Worm (Caenorhabditis elegans) whole organism, young adult: Measurements from ENCODE around the gene srz-83.
A peak's percentile ranks its signal among the peaks of the same experiment; 100 is the strongest.

Experiments
- B0019.2 ChIP-seq: fragments of 200-800 bp; sonication (Bioruptor generic); conservative IDR thresholded peaks from 2 replicates; pipeline ENCODE4 v1.3.6; 2022; ENCODE audit warnings: missing genetic modification reagents, missing genetic modification characterization, missing compliant biosample characterization
- B0261.1 ChIP-seq: sonication (generic microtip); optimal IDR thresholded peaks from 2 replicates; lab custom pipeline; 2016; ENCODE audit warnings: mild to moderate bottlenecking, missing genetic modification characterization, moderate library complexity, missing compliant biosample characterization
- F37B4.10 ChIP-seq: fragments of 200-800 bp; sonication (Bioruptor generic); IDR thresholded peaks from 2 replicates; pipeline ENCODE4 v1.3.6; 2022; ENCODE audit warnings: missing genetic modification characterization, missing compliant biosample characterization
- F57C9.4 ChIP-seq: sonication (generic microtip); optimal IDR thresholded peaks from 2 replicates; lab custom pipeline; 2017; ENCODE audit warnings: mild to moderate bottlenecking, missing genetic modification characterization, missing compliant biosample characterization
- K11D2.4 ChIP-seq: fragments of 200-800 bp; sonication (Bioruptor generic); IDR thresholded peaks from 2 replicates; pipeline ENCODE4 v1.3.6; 2022; ENCODE audit warnings: missing genetic modification reagents, missing genetic modification characterization, missing compliant biosample characterization
- T26A5.8 ChIP-seq: sonication (generic microtip); optimal IDR thresholded peaks from 2 replicates; lab custom pipeline; 2016; ENCODE audit warnings: missing genetic modification characterization, missing compliant biosample characterization
- Y53G8AR.9 ChIP-seq: fragments of 200-800 bp; sonication (Bioruptor generic); conservative IDR thresholded peaks from 2 replicates; pipeline ENCODE4 v1.3.6; 2022; ENCODE audit warnings: missing genetic modification reagents, missing genetic modification characterization, missing compliant biosample characterization
- Y56A3A.18 ChIP-seq: fragments of 200-800 bp; sonication (Bioruptor generic); IDR thresholded peaks from 2 replicates; pipeline ENCODE4 v1.3.6; 2022; ENCODE audit warnings: missing genetic modification reagents, missing genetic modification characterization, missing compliant biosample characterization
- Y79H2A.3 ChIP-seq: fragments of 200-800 bp; sonication (Bioruptor generic); conservative IDR thresholded peaks from 2 replicates; pipeline ENCODE4 v1.3.6; 2022; ENCODE audit warnings: missing genetic modification reagents, missing genetic modification characterization, missing compliant biosample characterization
- ama-1 ChIP-seq, 3 experiments: fragments of 150-350 bp in 1 of 3; sonication (generic microtip) in 2 of 3; optimal IDR thresholded peaks; 2 replicates each; lab custom pipeline; 2014 to 2018; ENCODE audit warnings: missing biosample characterization in 2 of 3, missing genetic modification characterization in 2 of 3, missing genetic modification reagents in 2 of 3
- attf-5 ChIP-seq: fragments of 200-800 bp; sonication (Bioruptor generic); optimal IDR thresholded peaks from 2 replicates; lab custom pipeline; 2018; ENCODE audit warnings: mild to moderate bottlenecking, missing genetic modification characterization, missing compliant biosample characterization
- ccch-3 ChIP-seq: fragments of 200-800 bp; sonication (Bioruptor generic); optimal IDR thresholded peaks from 2 replicates; lab custom pipeline; 2018; ENCODE audit warnings: mild to moderate bottlenecking, missing genetic modification characterization, missing compliant biosample characterization
- cebp-1 ChIP-seq, 2 experiments: fragments of 200-800 bp in 1 of 2; sonication (Bioruptor generic) in 1 of 2; sonication (generic microtip) in 1 of 2; IDR thresholded peaks in 1 of 2; optimal IDR thresholded peaks in 1 of 2; 2 replicates each; pipeline versions ENCODE4 v1.3.6 to Lab custom; 2017 to 2022; ENCODE audit warnings: missing compliant biosample characterization in 2 of 2, missing genetic modification characterization in 2 of 2, mild to moderate bottlenecking in 1 of 2, missing genetic modification reagents in 1 of 2, moderate library complexity in 1 of 2
- cebp-2 ChIP-seq: fragments of 200-800 bp; sonication (Bioruptor generic); IDR thresholded peaks from 2 replicates; pipeline ENCODE4 v1.3.6; 2022; ENCODE audit warnings: missing genetic modification characterization, missing compliant biosample characterization
- ceh-58 ChIP-seq: fragments of 200-800 bp; sonication (Bioruptor generic); IDR thresholded peaks from 2 replicates; pipeline ENCODE4 v1.3.6; 2022; ENCODE audit warnings: missing genetic modification characterization, missing compliant biosample characterization
- ceh-79 ChIP-seq: sonication (generic microtip); optimal IDR thresholded peaks from 2 replicates; lab custom pipeline; 2017; ENCODE audit warnings: mild to moderate bottlenecking, missing genetic modification characterization, missing compliant biosample characterization
- dpff-1 ChIP-seq: sonication (generic microtip); optimal IDR thresholded peaks from 2 replicates; lab custom pipeline; 2017; ENCODE audit warnings: mild to moderate bottlenecking, missing genetic modification characterization, missing compliant biosample characterization
- fkh-3 ChIP-seq: sonication (generic microtip); optimal IDR thresholded peaks from 2 replicates; lab custom pipeline; 2016; ENCODE audit warnings: mild to moderate bottlenecking, missing genetic modification characterization, missing compliant biosample characterization
- hlh-26 ChIP-seq: fragments of 200-800 bp; sonication (Bioruptor generic); conservative IDR thresholded peaks from 2 replicates; pipeline ENCODE4 v1.3.6; 2022; ENCODE audit warnings: missing genetic modification reagents, missing genetic modification characterization, missing compliant biosample characterization
- hmg-1.2 ChIP-seq: fragments of 200-800 bp; sonication (Bioruptor generic); IDR thresholded peaks from 2 replicates; pipeline ENCODE4 v1.3.6; 2022; ENCODE audit warnings: missing genetic modification reagents, missing genetic modification characterization, missing compliant biosample characterization
- hsf-1 ChIP-seq: fragments of 200-800 bp; sonication (Bioruptor generic); IDR thresholded peaks from 2 replicates; pipeline ENCODE4 v1.3.6; 2022; ENCODE audit warnings: missing genetic modification reagents, missing genetic modification characterization, missing compliant biosample characterization
- lsl-1 ChIP-seq: fragments of 200-800 bp; sonication (Bioruptor generic); optimal IDR thresholded peaks from 2 replicates; lab custom pipeline; 2018; ENCODE audit warnings: mild to moderate bottlenecking, missing genetic modification characterization, moderate library complexity, missing compliant biosample characterization
- madf-3 ChIP-seq: fragments of 200-800 bp; sonication (Bioruptor generic); IDR thresholded peaks from 2 replicates; pipeline ENCODE4 v1.3.6; 2022; ENCODE audit warnings: missing genetic modification reagents, missing genetic modification characterization, missing compliant biosample characterization
- madf-8 ChIP-seq: fragments of 200-800 bp; sonication (Bioruptor generic); conservative IDR thresholded peaks from 2 replicates; pipeline ENCODE4 v1.3.6; 2022; ENCODE audit warnings: missing genetic modification reagents, missing genetic modification characterization, missing compliant biosample characterization
- mel-28 ChIP-seq: sonication (generic microtip); optimal IDR thresholded peaks from 2 replicates; lab custom pipeline; 2016; ENCODE audit warnings: borderline replicate concordance, mild to moderate bottlenecking, missing genetic modification characterization, missing compliant biosample characterization
- mxl-1 ChIP-seq: sonication (generic microtip); optimal IDR thresholded peaks from 2 replicates; lab custom pipeline; 2016; ENCODE audit warnings: missing genetic modification characterization, missing compliant biosample characterization
- nhr-90 ChIP-seq: sonication (generic microtip); optimal IDR thresholded peaks from 2 replicates; lab custom pipeline; 2016; ENCODE audit warnings: missing genotype, mild to moderate bottlenecking, missing genetic modification characterization, missing compliant biosample characterization
- snpc-3.4 ChIP-seq: sonication (generic microtip); optimal IDR thresholded peaks from 2 replicates; lab custom pipeline; 2017; ENCODE audit warnings: missing genetic modification characterization, mild to moderate bottlenecking, missing compliant biosample characterization, antibody characterized with exemption, moderate library complexity, missing genotype, missing genetic modification reagents
- unc-130 ChIP-seq: sonication (generic microtip); optimal IDR thresholded peaks from 2 replicates; lab custom pipeline; 2016; ENCODE audit warnings: missing genetic modification reagents, missing genetic modification characterization, missing compliant biosample characterization
- unc-62 ChIP-seq: fragments of 150-350 bp; optimal IDR thresholded peaks from 2 replicates; lab custom pipeline; 2014; ENCODE audit warnings: missing biosample characterization, missing genetic modification reagents, missing genetic modification characterization
- zfh-2 ChIP-seq: fragments of 200-800 bp; sonication (Bioruptor generic); conservative IDR thresholded peaks from 2 replicates; pipeline ENCODE4 v1.3.6; 2022; ENCODE audit warnings: missing genetic modification reagents, missing genetic modification characterization, missing compliant biosample characterization
- ztf-22 ChIP-seq: fragments of 200-800 bp; sonication (Bioruptor generic); optimal IDR thresholded peaks from 2 replicates; lab custom pipeline; 2018; ENCODE audit warnings: mild to moderate bottlenecking, missing genetic modification characterization, moderate library complexity, missing compliant biosample characterization
- ztf-25 ChIP-seq: fragments of 200-800 bp; sonication (Bioruptor generic); IDR thresholded peaks from 2 replicates; pipeline ENCODE4 v1.3.6; 2022; ENCODE audit warnings: missing genetic modification reagents, missing genetic modification characterization, missing compliant biosample characterization
- ztf-3 ChIP-seq: fragments of 200-800 bp; sonication (Bioruptor generic); optimal IDR thresholded peaks from 2 replicates; lab custom pipeline; 2018; ENCODE audit warnings: mild to moderate bottlenecking, missing genetic modification characterization, missing compliant biosample characterization
- ztf-6 ChIP-seq: fragments of 200-800 bp; sonication (Bioruptor generic); IDR thresholded peaks from 2 replicates; pipeline ENCODE4 v1.3.6; 2022; ENCODE audit warnings: missing genetic modification reagents, missing genetic modification characterization, missing compliant biosample characterization

srz-83 gene

ce11 chrIV:3504144-3504543 is at the start of gene srz-83:
Gene srz-83 (plus strand): TSS chrIV:3504444.
- TF ChIP-seq attf-5 (GFP tag; lab: Kevin White, UChicago) (no peak), Y53G8AR.9 (GFP tag; lab: Robert Waterston, UW) (no peak), ztf-6 (GFP tag; lab: Robert Waterston, UW) (no peak), madf-3 (GFP tag; lab: Robert Waterston, UW) (no peak), hlh-26 (GFP tag; lab: Robert Waterston, UW) (no peak), Y56A3A.18 (GFP tag; lab: Robert Waterston, UW) (no peak), ztf-3 (no peak), dpff-1 (tag; lab: Kevin White, UChicago) (no peak), F57C9.4 (no peak), B0261.1 (tag; lab: Kevin White, UChicago) (no peak)
- TF ChIP-seq, all 124 proteins: peak for 0

ce11 chrIV:3463254-3463653 is 41.0 kb upstream of the srz-83 start, which contains the start of gene F58E2.4:
Gene F58E2.4 (plus strand): TSS chrIV:3463387.
- TF ChIP-seq B0261.1 (tag; lab: Kevin White, UChicago) = no peak
- no peak for TF ChIP-seq ztf-22 (GFP tag; lab: Kevin White, UChicago)
- TF ChIP-seq fkh-3 (tag; lab: Kevin White, UChicago) = no peak
- TF ChIP-seq lsl-1 (GFP tag; lab: Kevin White, UChicago) = no peak
- TF ChIP-seq hmg-1.2 = peak; percentile 67; the same call in 1 of the 2 replicates
- TF ChIP-seq ztf-25 = no peak
- TF ChIP-seq madf-3 (GFP tag; lab: Robert Waterston, UW) = no peak
- TF ChIP-seq cebp-2 (GFP tag; lab: Robert Waterston, UW) = no peak
- no peak for TF ChIP-seq K11D2.4 (GFP tag; lab: Robert Waterston, UW)

- TF ChIP-seq mxl-1 (tag; lab: Kevin White, UChicago) (no peak), cebp-1 (GFP tag; IDR thresholded peaks at IDR 0.05; lab: Robert Waterston, UW) (no peak), cebp-1 (tag; optimal IDR thresholded peaks at IDR 0.05; lab: Kevin White, UChicago) (no peak), ceh-79 (tag; lab: Kevin White, UChicago) (no peak), zfh-2 (GFP tag; lab: Robert Waterston, UW) (no peak), madf-8 (GFP tag; lab: Robert Waterston, UW) (no peak), B0019.2 (GFP tag; lab: Robert Waterston, UW) (no peak), ama-1 (optimal IDR thresholded peaks at IDR 0.05; lab: Kevin White, UChicago) (no peak), ama-1 (GFP tag; optimal IDR thresholded peaks at IDR 0.05; lab: Kevin White, UChicago) (no peak), ccch-3 (GFP tag; lab: Kevin White, UChicago) (no peak), T26A5.8 (tag; lab: Kevin White, UChicago) (no peak), nhr-90 (tag; lab: Kevin White, UChicago) (no peak), dpff-1 (tag; lab: Kevin White, UChicago) (no peak), ceh-58 (no peak), mel-28 (tag; lab: Kevin White, UChicago) (no peak), F37B4.10 (GFP tag; lab: Robert Waterston, UW) (no peak), unc-130 (GFP tag; lab: Kevin White, UChicago) (no peak), Y79H2A.3 (no peak), unc-62 (no peak)
- TF ChIP-seq, all 124 proteins: peak for 0
Observed at ce11 chrIV:3467128-3467527, 37.1 kb upstream of the srz-83 start, which contains the start of gene F58E2.3. Gene F58E2.3 (plus strand): TSS chrIV:3467428.

- TF ChIP-seq hsf-1 (no peak), snpc-3.4 (tag; lab: Kevin White, UChicago) (no peak)
Observed at ce11 chrIV:3467751-3468150, 36.5 kb upstream of the srz-83 start.
